Worm (Caenorhabditis elegans) whole organism, mixed stage, embryonic: ENCODE results near the gene F11D11.22.

ENCODE experiments used
- nhr-12 ChIP-seq: fragments of 150-350 bp; optimal IDR thresholded peaks from 2 replicates; lab custom pipeline; 2014; ENCODE audit warnings: missing biosample characterization, missing genetic modification characterization
- nhr-237 ChIP-seq: fragments of 150-350 bp; optimal IDR thresholded peaks from 2 replicates; lab custom pipeline; 2014; ENCODE audit warnings: missing biosample characterization, missing genetic modification characterization
- nhr-28 ChIP-seq: fragments of 150-350 bp; optimal IDR thresholded peaks from 2 replicates; lab custom pipeline; 2014; ENCODE audit warnings: missing biosample characterization, missing genetic modification characterization
- sem-2 ChIP-seq: fragments of 200-800 bp; sonication (Bioruptor generic); optimal IDR thresholded peaks from 2 replicates; lab custom pipeline; 2018; ENCODE audit warnings: mild to moderate bottlenecking, missing genetic modification characterization, missing compliant biosample characterization
- snpc-4 ChIP-seq: fragments of 150-350 bp; optimal IDR thresholded peaks from 2 replicates; lab custom pipeline; 2014; ENCODE audit warnings: missing biosample characterization, missing genetic modification characterization
- unc-62 ChIP-seq: fragments of 150-350 bp; optimal IDR thresholded peaks from 2 replicates; lab custom pipeline; 2014; ENCODE audit warnings: missing biosample characterization, missing genetic modification reagents, missing genetic modification characterization
- ztf-11 ChIP-seq: fragments of 150-350 bp; optimal IDR thresholded peaks from 2 replicates; lab custom pipeline; 2014; ENCODE audit warnings: missing biosample characterization, missing genetic modification characterization

DNA sequence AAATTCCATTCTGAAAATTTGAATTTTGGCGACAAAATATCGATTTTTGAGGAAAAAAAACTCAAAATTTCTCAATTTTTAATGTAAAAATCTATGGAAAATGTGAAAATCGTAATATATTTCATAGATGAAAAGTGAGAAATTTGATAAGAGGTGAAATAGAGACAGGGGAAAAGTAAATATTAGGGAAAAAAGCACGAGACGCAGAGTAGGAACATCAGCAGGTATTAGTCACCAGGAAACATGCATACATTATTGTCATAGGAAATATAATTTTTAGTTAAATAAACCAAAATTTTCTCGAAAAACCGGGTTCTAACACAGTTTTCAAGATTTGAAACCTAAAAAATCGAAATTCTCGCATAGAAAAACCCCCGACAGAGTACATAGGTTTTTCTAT is 38.7 kb downstream of the F11D11.22 start, which contains the start of gene nhr-170:
- TF ChIP-seq nhr-237 (tag; lab: Kevin White, UChicago) (no peak), nhr-28 (no peak), unc-62 (GFP tag; lab: Kevin White, UChicago) (no peak), nhr-12 (tag; lab: Kevin White, UChicago) (no peak), snpc-4 (tag; lab: Kevin White, UChicago) (no peak), sem-2 (GFP tag; lab: Kevin White, UChicago) (no peak), ztf-11 (no peak)
